Worm (Caenorhabditis elegans): ENCODE data around the gene cest-2.1.
"Not testable (repeated sequence)": the region's sequence is repeated elsewhere in the genome, so short reads cannot be mapped to it uniquely, and the experiment has no call there.

DNA sequence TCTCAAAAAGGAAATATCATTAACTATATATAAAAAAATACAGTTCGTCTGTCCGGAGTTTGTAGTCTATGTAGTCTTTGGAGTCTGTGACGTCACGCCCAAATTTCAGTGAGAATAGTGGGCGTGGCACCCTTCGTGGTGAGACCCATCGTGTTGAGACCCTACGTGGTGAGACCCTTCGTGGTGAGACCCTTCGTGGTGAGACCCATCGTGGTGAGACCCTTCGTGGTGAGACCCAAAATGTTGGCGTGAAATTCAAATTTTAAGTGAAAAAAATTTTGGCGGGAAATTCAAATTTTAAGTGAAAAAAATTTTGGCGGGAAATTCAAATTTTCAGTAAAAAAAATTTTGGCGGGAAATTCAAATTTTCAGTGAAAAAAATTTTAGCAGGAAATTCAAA lies 47.1 kb downstream of the cest-2.1 start:
- not testable (repeated sequence) for TF ChIP-seq flt-1 (GFP tag; IDR thresholded peaks at IDR 0.05); cog-1 (tag; optimal IDR thresholded peaks at IDR 0.05); T22C8.4 (GFP tag; IDR thresholded peaks at IDR 0.05); ref-1 (GFP tag; conservative IDR thresholded peaks at IDR 0.05)

All from whole organism, midembryonic.